Worm (Caenorhabditis elegans) whole organism, L4 larva: Measurements from ENCODE around the gene attf-5.

Experiments
- F10B5.3 ChIP-seq: sonication (generic microtip); optimal IDR thresholded peaks from 2 replicates; lab custom pipeline; 2016; ENCODE audit warnings: mild to moderate bottlenecking, missing genetic modification characterization, missing compliant biosample characterization
- ceh-44 ChIP-seq: fragments of 200-800 bp; sonication (Bioruptor generic); IDR thresholded peaks from 2 replicates; pipeline ENCODE4 v1.3.6; 2022; ENCODE audit warnings: missing genetic modification reagents, missing genetic modification characterization, missing compliant biosample characterization
- ctbp-1 ChIP-seq: fragments of 200-800 bp; sonication (Bioruptor generic); IDR thresholded peaks from 2 replicates; pipeline ENCODE4 v1.3.6; 2022; ENCODE audit warnings: missing genetic modification reagents, missing genetic modification characterization, missing compliant biosample characterization
- dve-1 ChIP-seq: sonication (generic microtip); optimal IDR thresholded peaks from 2 replicates; lab custom pipeline; 2017; ENCODE audit warnings: antibody characterized with exemption, mild to moderate bottlenecking, missing genetic modification characterization, missing compliant biosample characterization; ENCODE audit not compliant: insufficient read depth
- lin-15B ChIP-seq: fragments of 150-350 bp; sonication (generic microtip); optimal IDR thresholded peaks from 3 replicates; lab custom pipeline; 2014; ENCODE audit warnings: missing biosample characterization, missing genetic modification characterization
- nhr-28 ChIP-seq: fragments of 150-350 bp; optimal IDR thresholded peaks from 2 replicates; lab custom pipeline; 2014; ENCODE audit warnings: missing biosample characterization, missing genetic modification characterization
- nhr-42 ChIP-seq: fragments of 200-800 bp; sonication (Bioruptor generic); IDR thresholded peaks from 2 replicates; pipeline ENCODE4 v1.3.6; 2022; ENCODE audit warnings: missing genetic modification characterization, missing compliant biosample characterization
- nhr-48 ChIP-seq: sonication (generic microtip); optimal IDR thresholded peaks from 2 replicates; lab custom pipeline; 2016; ENCODE audit warnings: mild to moderate bottlenecking, missing genetic modification characterization, missing compliant biosample characterization
- nhr-76 ChIP-seq: fragments of 150-350 bp; optimal IDR thresholded peaks from 2 replicates; lab custom pipeline; 2014; ENCODE audit warnings: missing biosample characterization, missing genetic modification characterization
- pha-4 ChIP-seq, 2 experiments: fragments of 150-350 bp in 1 of 2; fragments of 200-800 bp in 1 of 2; sonication (Bioruptor generic) in 1 of 2; IDR thresholded peaks in 1 of 2; optimal IDR thresholded peaks in 1 of 2; 2 replicates each; pipeline versions ENCODE4 v1.3.6 to Lab custom; 2014 to 2022; ENCODE audit warnings: missing genetic modification characterization in 2 of 2, missing genetic modification reagents in 2 of 2, missing biosample characterization in 1 of 2, missing compliant biosample characterization in 1 of 2
- snpc-4 ChIP-seq: fragments of 150-350 bp; optimal IDR thresholded peaks from 2 replicates; lab custom pipeline; 2014; ENCODE audit warnings: missing biosample characterization, missing genetic modification characterization
- spr-3 ChIP-seq: fragments of 200-800 bp; sonication (Bioruptor generic); optimal IDR thresholded peaks from 2 replicates; lab custom pipeline; 2018; ENCODE audit warnings: mild to moderate bottlenecking, missing genetic modification characterization, missing compliant biosample characterization
- ztf-7 ChIP-seq: fragments of 150-350 bp; optimal IDR thresholded peaks from 2 replicates; lab custom pipeline; 2014; ENCODE audit warnings: missing biosample characterization, missing genetic modification characterization

- TF ChIP-seq ceh-44 (no peak), pha-4 (GFP tag; IDR thresholded peaks at IDR 0.05; lab: Robert Waterston, UW) (no peak), pha-4 (tag; optimal IDR thresholded peaks at IDR 0.05; lab: Kevin White, UChicago) (no peak), ctbp-1 (no peak), nhr-28 (tag; lab: Kevin White, UChicago) (no peak), lin-15B (no peak), dve-1 (no peak), nhr-48 (tag; lab: Kevin White, UChicago) (no peak), F10B5.3 (tag; lab: Kevin White, UChicago) (no peak), snpc-4 (no peak), spr-3 (GFP tag; lab: Kevin White, UChicago) (no peak), ztf-7 (tag; lab: Kevin White, UChicago) (no peak), nhr-42 (GFP tag; lab: Robert Waterston, UW) (no peak), nhr-76 (tag; lab: Kevin White, UChicago) (no peak)
Observed at ce11 chrX:817984-818383, 29.8 kb downstream of the attf-5 start.
